Worm (Caenorhabditis elegans): Measurements from ENCODE around the gene mif-1.

The mif-1 gene

ce11 chrIII:11823260-11823659 lies 24.7 kb upstream of the mif-1 start, which contains the start of gene C18D11.3 (continued):
- TF ChIP-seq F16B12.6 (tag; optimal IDR thresholded peaks at IDR 0.05), result peak; percentile 100
- no peak for TF ChIP-seq pqm-1 (tag; optimal IDR thresholded peaks at IDR 0.05)
- TF ChIP-seq egl-27 (tag; optimal IDR thresholded peaks at IDR 0.05), result peak; percentile 1 to 44
- peak; percentile 93 for TF ChIP-seq nhr-20 (tag; optimal IDR thresholded peaks at IDR 0.05)
- peak; percentile 84 to 86 for TF ChIP-seq efl-1 (optimal IDR thresholded peaks at IDR 0.05)
- peak; percentile 81 to 97 for TF ChIP-seq efl-1 (GFP tag; optimal IDR thresholded peaks at IDR 0.05 in 1 of 2)
- peak; percentile 73 for TF ChIP-seq xbp-1 (tag; optimal IDR thresholded peaks at IDR 0.05)
- peak; percentile 6; the same call in 1 of the 2 replicates for TF ChIP-seq unc-98 (GFP tag; IDR thresholded peaks at IDR 0.05)
- peak; percentile 88 for TF ChIP-seq skn-1 (tag; optimal IDR thresholded peaks at IDR 0.05)

- no peak for TF ChIP-seq mdl-1 (tag; optimal IDR thresholded peaks at IDR 0.05)
- TF ChIP-seq lin-35 (GFP tag; optimal IDR thresholded peaks at IDR 0.05), result no peak
- no peak for TF ChIP-seq lin-15B (tag; optimal IDR thresholded peaks at IDR 0.05)
- no peak for TF ChIP-seq egl-13 (tag; optimal IDR thresholded peaks at IDR 0.05)
- TF ChIP-seq C16A3.4 (tag; optimal IDR thresholded peaks at IDR 0.05), result no peak
- no peak for TF ChIP-seq isw-1 (GFP tag; IDR thresholded peaks at IDR 0.05)
- no peak for TF ChIP-seq nhr-20 (tag; optimal IDR thresholded peaks at IDR 0.05)
- TF ChIP-seq lsy-2 (tag; optimal IDR thresholded peaks at IDR 0.05), result no peak
- no peak for TF ChIP-seq elt-3 (tag; optimal IDR thresholded peaks at IDR 0.05)
- TF ChIP-seq unc-62 (GFP tag; optimal IDR thresholded peaks at IDR 0.05), result no peak
- no peak for TF ChIP-seq alr-1 (tag; optimal IDR thresholded peaks at IDR 0.05; ENCODE audit: borderline replicate concordance)
- no peak for TF ChIP-seq grh-1 (GFP tag; IDR thresholded peaks at IDR 0.05)
- TF ChIP-seq ceh-82 (tag; optimal IDR thresholded peaks at IDR 0.05), result no peak
- no peak for TF ChIP-seq nhr-71 (tag; optimal IDR thresholded peaks at IDR 0.05)
- no peak for TF ChIP-seq ztf-4 (tag; optimal IDR thresholded peaks at IDR 0.05)
- TF ChIP-seq zag-1 (tag; optimal IDR thresholded peaks at IDR 0.05), result no peak
These were observed 23.9 kb upstream of the mif-1 start for ce11 chrIII:11824088-11824487.

- TF ChIP-seq nhr-77 (tag; optimal IDR thresholded peaks at IDR 0.05), result no peak
- TF ChIP-seq sox-4 (tag; optimal IDR thresholded peaks at IDR 0.05), result no peak
- TF ChIP-seq elt-2 (tag; optimal IDR thresholded peaks at IDR 0.05), result no peak
- no peak for TF ChIP-seq dsc-1 (tag; optimal IDR thresholded peaks at IDR 0.05)
- no peak for TF ChIP-seq lsy-2 (tag; optimal IDR thresholded peaks at IDR 0.05)
- TF ChIP-seq lin-14 (GFP tag; optimal IDR thresholded peaks at IDR 0.05), result no peak
- TF ChIP-seq lir-3 (tag; optimal IDR thresholded peaks at IDR 0.05; ENCODE audit: poor library complexity), result no peak
- TF ChIP-seq aha-1 (tag; optimal IDR thresholded peaks at IDR 0.05), result no peak
- TF ChIP-seq alr-1 (tag; optimal IDR thresholded peaks at IDR 0.05; ENCODE audit: borderline replicate concordance), result no peak
- TF ChIP-seq lin-39 (tag; optimal IDR thresholded peaks at IDR 0.05), result no peak
These were observed 23.4 kb upstream of the mif-1 start for ce11 chrIII:11824580-11824979.

ce11 chrIII:11825654-11826053 lies 22.3 kb upstream of the mif-1 start:
- TF ChIP-seq skn-1 (tag; optimal IDR thresholded peaks at IDR 0.05) (peak; percentile 86), aly-2 (tag; optimal IDR thresholded peaks at IDR 0.05) (no peak), nhr-19 (GFP tag; conservative IDR thresholded peaks at IDR 0.05) (no peak), rnt-1 (tag; optimal IDR thresholded peaks at IDR 0.05) (peak; percentile 52), irx-1 (tag; optimal IDR thresholded peaks at IDR 0.05) (no peak), nhr-20 (tag; optimal IDR thresholded peaks at IDR 0.05) (peak; percentile 30), egl-27 (tag; optimal IDR thresholded peaks at IDR 0.05) (no peak), ceh-82 (tag; optimal IDR thresholded peaks at IDR 0.05) (peak; percentile 27 to 85 (median 32)), F16B12.6 (tag; optimal IDR thresholded peaks at IDR 0.05) (peak; percentile 69), nhr-47 (tag; optimal IDR thresholded peaks at IDR 0.05) (peak; percentile 56), zag-1 (tag; optimal IDR thresholded peaks at IDR 0.05) (no peak), mep-1 (tag; optimal IDR thresholded peaks at IDR 0.05) (peak; percentile 49), dpl-1 (GFP tag; optimal IDR thresholded peaks at IDR 0.05) (peak; percentile 33 to 76 (median 58)), lin-35 (GFP tag; optimal IDR thresholded peaks at IDR 0.05) (peak; percentile 72 to 78), elt-3 (tag; optimal IDR thresholded peaks at IDR 0.05) (peak in 1 of 6 experiments; percentile 24), nhr-77 (tag; optimal IDR thresholded peaks at IDR 0.05) (peak; percentile 47), ceh-63 (GFP tag; optimal IDR thresholded peaks at IDR 0.05) (no peak), tbx-2 (tag; optimal IDR thresholded peaks at IDR 0.05) (peak; percentile 64), nhr-85 (tag) (no peak), mef-2 (tag; optimal IDR thresholded peaks at IDR 0.05) (no peak), unc-86 (tag; optimal IDR thresholded peaks at IDR 0.05) (peak; percentile 6), isw-1 (GFP tag; IDR thresholded peaks at IDR 0.05) (peak; percentile 41; the same call in 1 of the 2 replicates), unc-30 (tag; optimal IDR thresholded peaks at IDR 0.05) (no peak), pax-3 (tag; optimal IDR thresholded peaks at IDR 0.05) (no peak), grh-1 (GFP tag; IDR thresholded peaks at IDR 0.05) (no peak), fos-1 (tag; optimal IDR thresholded peaks at IDR 0.05) (peak; percentile 34)

Measured in whole organism, L1 larva.